Fruit fly (Drosophila melanogaster): Measurements from ENCODE around the gene CG32700.

- TF ChIP-seq Hr39 (GFP tag; optimal IDR thresholded peaks at IDR 0.05) (peak; percentile 85), Met (GFP tag; optimal IDR thresholded peaks at IDR 0.05) (peak; percentile 90), achi (GFP tag; optimal IDR thresholded peaks at IDR 0.05) (peak; percentile 76), CG11902 (GFP tag; optimal IDR thresholded peaks at IDR 0.05) (peak; percentile 44), CG6854 (GFP tag; optimal IDR thresholded peaks at IDR 0.05) (no peak), CG11762 (GFP tag; optimal IDR thresholded peaks at IDR 0.05; ENCODE audit: insufficient read depth) (peak; percentile 68), CG6276 (GFP tag; optimal IDR thresholded peaks at IDR 0.05) (no peak), cyc (GFP tag; optimal IDR thresholded peaks at IDR 0.05) (peak; percentile 77), Eip75B (GFP tag; optimal IDR thresholded peaks at IDR 0.05) (peak; percentile 80), CG6163 (GFP tag; IDR thresholded peaks at IDR 0.05) (peak; percentile 73; the same call in 2 of the 3 replicates), Sox14 (GFP tag; optimal IDR thresholded peaks at IDR 0.05) (peak; percentile 79)
Observed at dm6 chrX:9600083-9600817, 49.6 kb upstream of the CG32700 start.
